Fruit fly (Drosophila melanogaster) whole organism, embryonic: ENCODE measurements around the gene GlnRS.

ENCODE experiments used
- Ada2b ChIP-seq: fragments of 200-800 bp; sonication (Bioruptor generic); IDR thresholded peaks from 2 replicates; pipeline ENCODE4 v1.3.6; 2022; ENCODE audit warnings: missing biosample characterization, missing genetic modification characterization
- CG10654 ChIP-seq: fragments of 200-800 bp; sonication (Bioruptor generic); optimal IDR thresholded peaks from 2 replicates; lab custom pipeline; 2016; ENCODE audit warnings: missing biosample characterization, missing genetic modification characterization
- CG11398 ChIP-seq: fragments of 200-800 bp; sonication (Bioruptor generic); optimal IDR thresholded peaks from 2 replicates; lab custom pipeline; 2016; ENCODE audit warnings: missing biosample characterization, missing genetic modification characterization
- CG11560 ChIP-seq: fragments of 200-800 bp; sonication (Bioruptor generic); IDR thresholded peaks from 3 replicates; pipeline ENCODE4 v1.3.6; 2022; ENCODE audit warnings: missing biosample characterization, missing genetic modification characterization
- CG11723 ChIP-seq: fragments of 200-800 bp; sonication (Bioruptor generic); optimal IDR thresholded peaks from 2 replicates; lab custom pipeline; 2017; ENCODE audit warnings: missing biosample characterization, mild to moderate bottlenecking, missing genetic modification characterization
- CG12391 ChIP-seq: fragments of 200-800 bp; sonication (Bioruptor generic); optimal IDR thresholded peaks from 3 replicates; lab custom pipeline; 2018; ENCODE audit warnings: missing biosample characterization, mild to moderate bottlenecking, missing genetic modification characterization, moderate library complexity
- CG13123 ChIP-seq: fragments of 200-800 bp; sonication (Bioruptor generic); optimal IDR thresholded peaks from 2 replicates; lab custom pipeline; 2016; ENCODE audit warnings: missing biosample characterization, missing genetic modification characterization
- CG14965 ChIP-seq: fragments of 200-800 bp; sonication (Bioruptor generic); optimal IDR thresholded peaks from 2 replicates; lab custom pipeline; 2016; ENCODE audit warnings: missing biosample characterization, missing genetic modification characterization, borderline replicate concordance
- CG15011 ChIP-seq: fragments of 200-800 bp; sonication (Bioruptor generic); optimal IDR thresholded peaks from 3 replicates; lab custom pipeline; 2018; ENCODE audit warnings: missing biosample characterization, mild to moderate bottlenecking, missing genetic modification characterization
- CG15269 ChIP-seq: fragments of 200-800 bp; sonication (Bioruptor generic); optimal IDR thresholded peaks from 2 replicates; lab custom pipeline; 2018; ENCODE audit warnings: missing biosample characterization, mild to moderate bottlenecking, missing genetic modification characterization, moderate library complexity
- CG17802 ChIP-seq: fragments of 200-800 bp; sonication (Bioruptor generic); optimal IDR thresholded peaks from 2 replicates; lab custom pipeline; 2018; ENCODE audit warnings: missing biosample characterization, mild to moderate bottlenecking, missing genetic modification characterization, moderate library complexity
- CG2712 ChIP-seq: fragments of 200-800 bp; optimal IDR thresholded peaks from 3 replicates; lab custom pipeline; 2019; ENCODE audit warnings: missing biosample characterization, mild to moderate bottlenecking, missing genetic modification characterization, moderate library complexity
- CG4360 ChIP-seq: fragments of 200-800 bp; sonication (Bioruptor generic); IDR thresholded peaks from 2 replicates; pipeline ENCODE4 v1.3.6; 2022; ENCODE audit warnings: missing biosample characterization, missing genetic modification characterization
- CG6175 ChIP-seq: fragments of 200-800 bp; sonication (Bioruptor generic); IDR thresholded peaks from 3 replicates; pipeline ENCODE4 v1.3.6; 2022; ENCODE audit warnings: missing biosample characterization, missing genetic modification characterization
- CG6272 ChIP-seq: fragments of 200-800 bp; sonication (Bioruptor generic); IDR thresholded peaks from 2 replicates; pipeline ENCODE4 v1.3.6; 2022; ENCODE audit warnings: missing biosample characterization, missing genetic modification characterization
- CG7963 ChIP-seq: fragments of 200-800 bp; sonication (Bioruptor generic); IDR thresholded peaks from 3 replicates; pipeline ENCODE4 v1.3.6; 2022; ENCODE audit warnings: missing biosample characterization, missing genetic modification characterization; ENCODE audit not compliant: partially characterized antibody
- CG8281 ChIP-seq: fragments of 200-800 bp; sonication (Bioruptor generic); optimal IDR thresholded peaks from 2 replicates; lab custom pipeline; 2018; ENCODE audit warnings: missing biosample characterization, mild to moderate bottlenecking, missing genetic modification characterization, moderate library complexity
- CG8359 ChIP-seq: fragments of 200-800 bp; sonication (Bioruptor generic); optimal IDR thresholded peaks from 2 replicates; lab custom pipeline; 2017; ENCODE audit warnings: missing biosample characterization, mild to moderate bottlenecking, missing genetic modification characterization, borderline replicate concordance
- CG8924 ChIP-seq: fragments of 200-800 bp; optimal IDR thresholded peaks from 3 replicates; lab custom pipeline; 2019; ENCODE audit warnings: missing biosample characterization, mild to moderate bottlenecking, missing genetic modification characterization, moderate library complexity
- CG9797 ChIP-seq: fragments of 200-800 bp; sonication (Bioruptor generic); optimal IDR thresholded peaks from 3 replicates; lab custom pipeline; 2018; ENCODE audit warnings: missing biosample characterization, mild to moderate bottlenecking, missing genetic modification characterization
- D19B ChIP-seq: fragments of 200-800 bp; sonication (Bioruptor generic); optimal IDR thresholded peaks from 2 replicates; lab custom pipeline; 2017; ENCODE audit warnings: missing biosample characterization, mild to moderate bottlenecking, missing genetic modification characterization
- Deaf1 ChIP-seq: fragments of 200-800 bp; optimal IDR thresholded peaks from 3 replicates; lab custom pipeline; 2019; ENCODE audit warnings: missing biosample characterization, mild to moderate bottlenecking, missing genetic modification characterization, moderate library complexity
- Ets97D ChIP-seq: fragments of 200-800 bp; sonication (Bioruptor generic); optimal IDR thresholded peaks from 3 replicates; lab custom pipeline; 2016; ENCODE audit warnings: missing biosample characterization, missing genetic modification characterization
- Fer3 ChIP-seq: fragments of 200-800 bp; sonication (Bioruptor generic); optimal IDR thresholded peaks from 2 replicates; lab custom pipeline; 2018; ENCODE audit warnings: missing biosample characterization, mild to moderate bottlenecking, missing genetic modification characterization, moderate library complexity
- GATAe ChIP-seq: fragments of 200-800 bp; sonication (Bioruptor generic); conservative IDR thresholded peaks from 2 replicates; pipeline ENCODE4 v1.3.6; 2022; ENCODE audit warnings: missing biosample characterization, missing genetic modification characterization
- HHEX ChIP-seq: fragments of 200-800 bp; sonication (Bioruptor generic); optimal IDR thresholded peaks from 3 replicates; lab custom pipeline; 2017; ENCODE audit warnings: missing biosample characterization, mild to moderate bottlenecking, missing genetic modification characterization, missing genetic modification reagents
- Hmr ChIP-seq: fragments of 200-800 bp; sonication (Bioruptor generic); optimal IDR thresholded peaks from 3 replicates; lab custom pipeline; 2017; ENCODE audit warnings: mild to moderate bottlenecking, missing biosample characterization, missing genetic modification reagents, missing genetic modification characterization
- Kr ChIP-seq: fragments of 200-800 bp; sonication (Bioruptor generic); optimal IDR thresholded peaks from 2 replicates; lab custom pipeline; 2017; ENCODE audit warnings: missing biosample characterization, mild to moderate bottlenecking, missing genetic modification characterization
- Trl ChIP-seq, 3 experiments: fragments of >200 bp in 2 of 3; fragments of 200-800 bp in 1 of 3; sonication (Bioruptor generic) in 1 of 3; optimal IDR thresholded peaks; 2 replicates in 1 of 3; 3 replicates in 2 of 3; lab custom pipeline; 2016 to 2017; ENCODE audit warnings: missing biosample characterization in 1 of 3, missing genetic modification characterization in 1 of 3
- Vsx1 ChIP-seq: fragments of 200-800 bp; sonication (Bioruptor generic); optimal IDR thresholded peaks from 2 replicates; lab custom pipeline; 2017; ENCODE audit warnings: missing biosample characterization, mild to moderate bottlenecking, missing genetic modification characterization, missing genetic modification reagents
- cas ChIP-seq: fragments of 200-800 bp; sonication (Bioruptor generic); IDR thresholded peaks from 2 replicates; pipeline ENCODE4 v1.3.6; 2022; ENCODE audit warnings: missing biosample characterization, missing genetic modification characterization
- crc ChIP-seq: fragments of 200-800 bp; sonication (Bioruptor generic); optimal IDR thresholded peaks from 2 replicates; lab custom pipeline; 2016; ENCODE audit warnings: missing biosample characterization, missing genetic modification characterization
- da ChIP-seq: fragments of 200-800 bp; sonication (Bioruptor generic); optimal IDR thresholded peaks from 2 replicates; lab custom pipeline; 2016; ENCODE audit warnings: missing biosample characterization, missing genetic modification characterization
- dan ChIP-seq: fragments of 200-800 bp; sonication (Bioruptor generic); IDR thresholded peaks from 2 replicates; pipeline ENCODE4 v1.3.6; 2022; ENCODE audit warnings: missing biosample characterization, missing genetic modification characterization
- eve ChIP-seq, 2 experiments: fragments of >200 bp; optimal IDR thresholded peaks; 2 replicates each; lab custom pipeline; 2017; ENCODE audit warnings: missing biosample characterization in 2 of 2, missing genetic modification characterization in 2 of 2
- gt ChIP-seq: fragments of 200-800 bp; sonication (Bioruptor generic); IDR thresholded peaks from 2 replicates; pipeline ENCODE4 v1.3.6; 2022; ENCODE audit warnings: missing biosample characterization, missing genetic modification characterization
- her ChIP-seq: fragments of 200-800 bp; sonication (Bioruptor generic); optimal IDR thresholded peaks from 2 replicates; lab custom pipeline; 2016; ENCODE audit warnings: missing biosample characterization, missing genetic modification characterization
- nau ChIP-seq: fragments of 200-800 bp; sonication (Bioruptor generic); optimal IDR thresholded peaks from 3 replicates; lab custom pipeline; 2017; ENCODE audit warnings: missing biosample characterization, mild to moderate bottlenecking, missing genetic modification characterization, missing genetic modification reagents
- oc ChIP-seq: fragments of 200-800 bp; sonication (Bioruptor generic); optimal IDR thresholded peaks from 2 replicates; lab custom pipeline; 2018; ENCODE audit warnings: missing biosample characterization, mild to moderate bottlenecking, missing genetic modification characterization, moderate library complexity
- ranshi ChIP-seq: fragments of 200-800 bp; sonication (Bioruptor generic); IDR thresholded peaks from 2 replicates; pipeline ENCODE4 v1.3.6; 2022; ENCODE audit warnings: missing biosample characterization, missing genetic modification characterization
- ro ChIP-seq: fragments of 200-800 bp; sonication (Bioruptor generic); IDR thresholded peaks from 2 replicates; pipeline ENCODE4 v1.3.6; 2022; ENCODE audit warnings: missing biosample characterization, missing genetic modification characterization
- sd ChIP-seq: fragments of 200-800 bp; sonication (Bioruptor generic); optimal IDR thresholded peaks from 3 replicates; lab custom pipeline; 2018; ENCODE audit warnings: missing biosample characterization, mild to moderate bottlenecking, missing genetic modification characterization, moderate library complexity
- sens ChIP-seq: fragments of 200-800 bp; sonication (Bioruptor generic); peaks from one replicate; lab custom pipeline; 2016; ENCODE audit warnings: missing biosample characterization, missing genetic modification characterization
- sens-2 ChIP-seq: fragments of 200-800 bp; sonication (Bioruptor generic); IDR thresholded peaks from 2 replicates; pipeline ENCODE4 v1.3.6; 2022; ENCODE audit warnings: missing biosample characterization, missing genetic modification characterization
- slbo ChIP-seq: fragments of 200-800 bp; sonication (Bioruptor generic); IDR thresholded peaks from 2 replicates; pipeline ENCODE4 v1.3.6; 2022; ENCODE audit warnings: missing biosample characterization, missing genetic modification characterization
- sqz ChIP-seq: fragments of 200-800 bp; sonication (Bioruptor generic); optimal IDR thresholded peaks from 3 replicates; lab custom pipeline; 2018; ENCODE audit warnings: missing biosample characterization, mild to moderate bottlenecking, missing genetic modification characterization
- tup ChIP-seq: fragments of 200-800 bp; sonication (Bioruptor generic); optimal IDR thresholded peaks from 2 replicates; lab custom pipeline; 2016; ENCODE audit warnings: missing biosample characterization, mild to moderate bottlenecking, missing genetic modification characterization, moderate library complexity
- vvl ChIP-seq: fragments of 200-800 bp; sonication (Bioruptor generic); IDR thresholded peaks from 2 replicates; pipeline ENCODE4 v1.3.6; 2022; ENCODE audit warnings: missing biosample characterization, missing genetic modification characterization
- zen ChIP-seq: fragments of 200-800 bp; sonication (Bioruptor generic); optimal IDR thresholded peaks from 3 replicates; lab custom pipeline; 2018; ENCODE audit warnings: missing biosample characterization, mild to moderate bottlenecking, missing genetic modification characterization, moderate library complexity

GlnRS gene

dm6 chr3R:25232271-25232989, 33.1 kb downstream of the GlnRS start, which contains the start of gene Cad96Cb (continued):
- no peak for TF ChIP-seq Trl (optimal IDR thresholded peaks at IDR 0.05; lab: Kevin White, UChicago)
- TF ChIP-seq Trl (GFP tag; optimal IDR thresholded peaks at IDR 0.05; lab: Kevin White, UChicago), result peak; percentile 74
- peak; percentile 24 for TF ChIP-seq sqz (GFP tag; lab: Kevin White, UChicago)
- peak; percentile 38; the same call in 1 of the 2 replicates for TF ChIP-seq ranshi (GFP tag; lab: Robert Waterston, UW)
- peak; percentile 58 for TF ChIP-seq Hmr
- peak; percentile 91 for TF ChIP-seq CG2712 (tag; lab: Kevin White, UChicago)
- peak; percentile 69 for TF ChIP-seq CG11398
- peak; percentile 37 for TF ChIP-seq her (GFP tag; lab: Kevin White, UChicago)
- 0 out of 3 replicates have a peak, but pooled peaks have one; percentile 41 for TF ChIP-seq CG6175
- 0 out of 3 replicates have a peak, but pooled peaks have one; percentile 34 for TF ChIP-seq CG7963 (GFP tag; lab: Robert Waterston, UW)
- TF ChIP-seq Ada2b (GFP tag; lab: Robert Waterston, UW), result no peak
- no peak for TF ChIP-seq sens-2
- TF ChIP-seq nau (GFP tag; lab: Kevin White, UChicago), result no peak
- TF ChIP-seq CG15011 (GFP tag; lab: Kevin White, UChicago), result peak; percentile 77
- TF ChIP-seq Vsx1 (GFP tag; lab: Kevin White, UChicago), result peak; percentile 75
- no peak for TF ChIP-seq CG9797 (GFP tag; lab: Kevin White, UChicago)
- peak; percentile 76 for TF ChIP-seq CG8359 (GFP tag; lab: Kevin White, UChicago)
- TF ChIP-seq eve (GFP tag; optimal IDR thresholded peaks at IDR 0.05; lab: Kevin White, UChicago), result no peak
- peak; percentile 9 for TF ChIP-seq Kr (GFP tag; lab: Kevin White, UChicago)
- TF ChIP-seq HHEX, result peak; percentile 74
- peak; percentile 40 for TF ChIP-seq CG14965 (GFP tag; lab: Kevin White, UChicago)
- TF ChIP-seq crc (GFP tag; lab: Kevin White, UChicago), result peak; percentile 59
- peak; percentile 94 for TF ChIP-seq CG4360
- peak; percentile 73 for TF ChIP-seq CG15269 (tag; lab: Kevin White, UChicago)
- TF ChIP-seq gt, result no peak; the same call in 1 of the 2 replicates
- peak; percentile 68 for TF ChIP-seq CG8281 (tag; lab: Kevin White, UChicago)
- TF ChIP-seq CG17802 (tag; lab: Kevin White, UChicago), result peak; percentile 66
- TF ChIP-seq oc (tag; lab: Kevin White, UChicago), result peak; percentile 34
- peak; percentile 53 for TF ChIP-seq Fer3
- TF ChIP-seq vvl (GFP tag; lab: Robert Waterston, UW), result peak; percentile 63
- peak; percentile 67 for TF ChIP-seq CG10654 (GFP tag; lab: Kevin White, UChicago)
- peak; percentile 41 for TF ChIP-seq da (GFP tag; lab: Kevin White, UChicago)
- peak; percentile 28 for TF ChIP-seq Ets97D
- TF ChIP-seq tup, result no peak
- TF ChIP-seq CG11723 (GFP tag; lab: Kevin White, UChicago), result peak; percentile 80
- TF ChIP-seq ro (GFP tag; lab: Robert Waterston, UW), result no peak
- TF ChIP-seq sd (tag; lab: Kevin White, UChicago), result peak; percentile 20
- peak; percentile 99 for TF ChIP-seq sens (GFP tag; lab: Kevin White, UChicago)
- no peak for TF ChIP-seq CG11560 (tag; lab: Robert Waterston, UW)
- peak; percentile 63; the same call in 1 of the 2 replicates for TF ChIP-seq dan (GFP tag; lab: Robert Waterston, UW)
- peak; percentile 57 for TF ChIP-seq zen (tag; lab: Kevin White, UChicago)
- no peak for TF ChIP-seq cas (GFP tag; lab: Robert Waterston, UW)
- peak; percentile 84 for TF ChIP-seq CG12391 (tag; lab: Kevin White, UChicago)
- no peak for TF ChIP-seq GATAe (GFP tag; lab: Robert Waterston, UW)
- peak; percentile 86 for TF ChIP-seq CG8924 (tag; lab: Kevin White, UChicago)
- no peak for TF ChIP-seq Deaf1 (tag; lab: Kevin White, UChicago)
- TF ChIP-seq slbo (GFP tag; lab: Robert Waterston, UW), result peak; percentile 38; the same call in 1 of the 2 replicates
- no peak for TF ChIP-seq CG6272 (GFP tag; lab: Robert Waterston, UW)
- TF ChIP-seq CG13123 (GFP tag; lab: Kevin White, UChicago), result peak; percentile 7
- peak; percentile 31 for TF ChIP-seq D19B (GFP tag; lab: Kevin White, UChicago)
